Worm (Caenorhabditis elegans): ENCODE data around the gene F46B6.2.

The F46B6.2 gene

DNA sequence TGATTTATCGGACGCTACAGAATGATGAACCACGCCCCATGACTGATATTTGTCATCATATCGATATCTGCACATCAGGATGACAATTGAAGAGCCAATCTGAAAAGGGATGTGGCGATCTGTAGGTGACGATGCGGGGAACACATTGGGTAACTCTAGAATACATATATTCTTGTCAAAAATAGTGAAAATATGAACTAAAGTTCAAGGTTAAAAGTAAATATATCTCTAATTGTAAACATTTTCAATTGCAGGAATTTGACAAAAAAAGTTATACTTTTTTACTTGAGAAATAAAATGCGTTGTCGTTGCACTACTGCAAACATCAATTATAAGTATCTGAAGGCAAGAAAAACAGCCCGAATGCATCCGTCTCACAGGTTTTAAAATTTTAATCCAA, 19.2 kb upstream of the F46B6.2 start, which contains the start of gene F58E6.6:
TSS of gene F58E6.6 (minus strand) at position 101 of the 400 bp plus-strand sequence.
- no peak for TF ChIP-seq nfya-2 (GFP tag; IDR thresholded peaks at IDR 0.05)
- TF ChIP-seq die-1 (tag; optimal IDR thresholded peaks at IDR 0.05) = no peak
- no peak for TF ChIP-seq lin-54 (GFP tag; optimal IDR thresholded peaks at IDR 0.05)
- TF ChIP-seq ztf-28 (GFP tag; IDR thresholded peaks at IDR 0.05) = no peak
- no peak for TF ChIP-seq ztf-25 (GFP tag; IDR thresholded peaks at IDR 0.05)
- TF ChIP-seq bed-2 (GFP tag; IDR thresholded peaks at IDR 0.05) = no peak
- no peak for TF ChIP-seq hmg-20 (GFP tag; IDR thresholded peaks at IDR 0.05)
- TF ChIP-seq snpc-3.4 (tag; optimal IDR thresholded peaks at IDR 0.05) = no peak
- TF ChIP-seq B0035.1 (tag; optimal IDR thresholded peaks at IDR 0.05) = no peak
- TF ChIP-seq cebp-1 (GFP tag; IDR thresholded peaks at IDR 0.05) = no peak
- TF ChIP-seq cebp-1 (tag; optimal IDR thresholded peaks at IDR 0.05) = no peak
- no peak for TF ChIP-seq egl-44 (GFP tag; IDR thresholded peaks at IDR 0.05)
- TF ChIP-seq lsl-1 (GFP tag; optimal IDR thresholded peaks at IDR 0.05) = no peak

DNA sequence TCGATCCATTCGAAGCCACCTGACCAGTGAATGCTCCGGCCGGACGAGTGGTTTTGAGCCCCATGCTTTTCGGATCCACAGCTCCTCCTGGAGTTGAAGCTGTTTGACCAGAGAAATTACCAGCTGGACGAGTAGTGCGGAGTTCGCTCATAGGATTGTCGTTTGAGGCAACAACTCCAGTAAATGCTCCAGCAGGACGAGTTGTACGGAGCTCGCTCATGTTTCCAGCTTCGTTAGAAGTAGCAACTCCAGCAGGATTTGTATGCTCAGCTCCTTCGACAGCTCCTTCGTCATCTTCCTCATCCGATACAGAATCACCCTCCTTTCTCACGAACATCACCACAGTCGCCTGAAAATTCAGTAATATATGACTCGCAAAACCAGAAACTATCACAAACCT, 18.5 kb upstream of the F46B6.2 start:
- TF ChIP-seq C17E4.6 (GFP tag; IDR thresholded peaks at IDR 0.05) (no peak), nhr-179 (tag; optimal IDR thresholded peaks at IDR 0.05) (no peak), C06A6.2 (GFP tag; conservative IDR thresholded peaks at IDR 0.05) (no peak), nhr-120 (GFP tag; IDR thresholded peaks at IDR 0.05) (no peak), F57C9.4 (tag; optimal IDR thresholded peaks at IDR 0.05) (no peak), dox-1 (GFP tag; IDR thresholded peaks at IDR 0.05) (no peak), snpc-1.1 (tag; optimal IDR thresholded peaks at IDR 0.05; ENCODE audit: insufficient read depth) (no peak), him-1 (tag; optimal IDR thresholded peaks at IDR 0.05) (no peak), nhr-80 (tag; optimal IDR thresholded peaks at IDR 0.05) (no peak), somi-1 (GFP tag; optimal IDR thresholded peaks at IDR 0.05) (no peak), repo-1 (tag; optimal IDR thresholded peaks at IDR 0.05) (no peak), rcor-1 (GFP tag; IDR thresholded peaks at IDR 0.05) (no peak), mcd-1 (GFP tag; IDR thresholded peaks at IDR 0.05) (no peak)

DNA sequence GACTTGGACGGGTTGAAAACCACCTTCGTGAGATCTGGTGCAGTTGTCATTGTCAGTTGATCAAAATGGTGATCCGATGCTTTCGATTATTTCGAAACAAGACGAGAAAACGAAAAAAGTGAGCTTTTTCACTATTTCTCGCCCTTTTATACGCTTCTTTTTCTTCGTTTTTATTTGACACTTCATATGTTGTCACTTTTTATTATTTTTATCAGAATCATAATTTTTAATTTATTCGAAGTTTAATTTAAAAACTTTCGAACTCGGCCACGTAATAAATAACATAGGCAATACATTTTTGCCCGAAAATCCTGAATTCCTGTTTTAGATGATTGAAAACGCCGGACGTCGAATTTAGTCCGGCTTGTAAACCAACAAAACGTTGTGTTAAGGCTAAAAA, 17.6 kb upstream of the F46B6.2 start, which contains the start of gene F58E6.5:
TSS of gene F58E6.5 (minus strand) at position 101 of the 400 bp plus-strand sequence.
- TF ChIP-seq ztf-26 (tag; optimal IDR thresholded peaks at IDR 0.05) (no peak), ztf-28 (GFP tag; IDR thresholded peaks at IDR 0.05) (no peak), F23B12.7 (tag; optimal IDR thresholded peaks at IDR 0.05; ENCODE audit: insufficient read depth) (no peak), nfyb-1 (GFP tag; IDR thresholded peaks at IDR 0.05) (no peak), chd-7 (tag; optimal IDR thresholded peaks at IDR 0.05) (no peak)

ce11 chrV:9755725-9756124, 16.4 kb upstream of the F46B6.2 start, which contains the start of gene F58E6.8:
Gene F58E6.8, minus strand, starts transcription at chrV:9755825.
- TF ChIP-seq ztf-28 (GFP tag; IDR thresholded peaks at IDR 0.05) = no peak
- TF ChIP-seq tlf-1 (GFP tag; optimal IDR thresholded peaks at IDR 0.05) = no peak
- TF ChIP-seq pbrm-1 (GFP tag; IDR thresholded peaks at IDR 0.05) = no peak
- TF ChIP-seq attf-3 (GFP tag; conservative IDR thresholded peaks at IDR 0.05) = no peak
- TF ChIP-seq tbp1 (GFP tag; optimal IDR thresholded peaks at IDR 0.05) = no peak
- no peak for TF ChIP-seq repo-1 (tag; optimal IDR thresholded peaks at IDR 0.05)
- no peak for TF ChIP-seq F10E7.11 (tag; optimal IDR thresholded peaks at IDR 0.05)
- TF ChIP-seq rpc-1 (optimal IDR thresholded peaks at IDR 0.05) = no peak
- no peak for TF ChIP-seq rpc-1 (tag; optimal IDR thresholded peaks at IDR 0.05)
- TF ChIP-seq Y56A3A.18 (GFP tag; IDR thresholded peaks at IDR 0.05) = no peak
- no peak for TF ChIP-seq dpl-1 (GFP tag; optimal IDR thresholded peaks at IDR 0.05)
- no peak for TF ChIP-seq Y53G8AR.9 (GFP tag; conservative IDR thresholded peaks at IDR 0.05)
- TF ChIP-seq nhr-90 (tag; optimal IDR thresholded peaks at IDR 0.05) = no peak
- TF ChIP-seq athp-1 (tag; optimal IDR thresholded peaks at IDR 0.05) = no peak
- TF ChIP-seq B0019.2 (GFP tag; conservative IDR thresholded peaks at IDR 0.05) = no peak
- TF ChIP-seq lin-54 (GFP tag; optimal IDR thresholded peaks at IDR 0.05) = no peak
